Worm (Caenorhabditis elegans) whole organism, L1 larva: ENCODE results near the gene fbxc-21.

Experiments
- ama-1 ChIP-seq: fragments of 150-350 bp; optimal IDR thresholded peaks from 2 replicates; lab custom pipeline; 2014
- egl-27 ChIP-seq, 2 experiments: fragments of 150-350 bp in 1 of 2; sonication (generic microtip); optimal IDR thresholded peaks; 3 replicates each; lab custom pipeline; 2017 to 2018; ENCODE audit warnings: missing biosample characterization in 2 of 2, missing genetic modification characterization in 2 of 2, missing genetic modification reagents in 2 of 2
- elt-2 ChIP-seq: sonication (generic microtip); optimal IDR thresholded peaks from 2 replicates; lab custom pipeline; 2016; ENCODE audit warnings: missing genetic modification characterization, mild to moderate bottlenecking, inconsistent platforms, missing compliant biosample characterization, missing genetic modification reagents
- elt-3 ChIP-seq, 6 experiments: fragments of 150-350 bp in 1 of 6; sonication (generic microtip); optimal IDR thresholded peaks; 2 replicates each; lab custom pipeline; 2017 to 2018; ENCODE audit warnings: missing biosample characterization in 6 of 6, missing genetic modification characterization in 6 of 6, inconsistent platforms in 1 of 6
- lin-14 ChIP-seq: fragments of 200-800 bp; sonication (Bioruptor generic); optimal IDR thresholded peaks from 2 replicates; lab custom pipeline; 2018; ENCODE audit warnings: mild to moderate bottlenecking, missing genetic modification characterization, moderate library complexity, missing compliant biosample characterization
- lin-15B ChIP-seq: fragments of 150-350 bp; sonication (generic microtip); optimal IDR thresholded peaks from 3 replicates; lab custom pipeline; 2014; ENCODE audit warnings: missing biosample characterization, missing genetic modification characterization
- nhr-76 ChIP-seq: sonication (generic microtip); optimal IDR thresholded peaks from 2 replicates; lab custom pipeline; 2017; ENCODE audit warnings: missing biosample characterization, missing genetic modification characterization
- pqm-1 ChIP-seq: sonication (generic microtip); optimal IDR thresholded peaks from 3 replicates; lab custom pipeline; 2017; ENCODE audit warnings: missing biosample characterization, missing genetic modification characterization
- snpc-4 ChIP-seq: fragments of 150-350 bp; optimal IDR thresholded peaks from 2 replicates; lab custom pipeline; 2014; ENCODE audit warnings: missing biosample characterization, missing genetic modification characterization
- xbp-1 ChIP-seq: sonication (generic microtip); optimal IDR thresholded peaks from 2 replicates; lab custom pipeline; 2016; ENCODE audit warnings: missing genetic modification characterization, missing compliant biosample characterization
- zag-1 ChIP-seq: fragments of 150-350 bp; optimal IDR thresholded peaks from 2 replicates; lab custom pipeline; 2014; ENCODE audit warnings: missing biosample characterization, missing genetic modification characterization

DNA sequence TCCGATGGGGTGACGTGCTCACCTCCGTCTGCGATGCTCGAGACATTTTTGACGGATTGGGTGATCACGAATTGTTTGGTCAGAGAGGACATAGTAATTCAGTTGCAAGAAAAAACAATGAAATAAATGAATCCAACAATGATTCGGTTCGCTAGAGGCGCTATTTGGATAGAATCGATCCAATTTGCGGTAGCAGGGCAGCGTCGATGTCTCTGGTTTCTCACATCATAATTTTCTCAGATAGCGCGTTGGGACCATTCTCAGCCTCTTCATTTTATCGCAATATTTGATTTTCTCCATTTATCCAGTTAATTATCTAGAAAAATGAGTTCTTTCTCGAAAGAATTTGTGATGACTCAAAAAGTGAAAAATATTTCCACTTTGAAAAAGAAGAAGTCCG, 13.7 kb upstream of the fbxc-21 start, which contains the start of gene sdz-18:
- no peak for TF ChIP-seq zag-1 (tag; lab: Kevin White, UChicago)
- TF ChIP-seq pqm-1 (tag; lab: Kevin White, UChicago) = no peak
- TF ChIP-seq snpc-4 = no peak
- TF ChIP-seq elt-2 (tag; lab: Kevin White, UChicago) = no peak
- no peak for TF ChIP-seq nhr-76 (tag; lab: Kevin White, UChicago)
- no peak for TF ChIP-seq ama-1
- no peak for TF ChIP-seq elt-3 (tag; optimal IDR thresholded peaks at IDR 0.05; lab: Kevin White, UChicago)
- no peak for TF ChIP-seq lin-14
- no peak for TF ChIP-seq egl-27 (tag; optimal IDR thresholded peaks at IDR 0.05; lab: Kevin White, UChicago)
- no peak for TF ChIP-seq lin-15B (tag; lab: Kevin White, UChicago)
- TF ChIP-seq xbp-1 = no peak
